Fruit fly (Drosophila melanogaster) whole organism, larva: Measurements from ENCODE around the gene CG17777.

Experiments used
- noc ChIP-seq: fragments of 200-800 bp; sonication (Bioruptor generic); optimal IDR thresholded peaks from 3 replicates; lab custom pipeline; 2019; ENCODE audit warnings: missing biosample characterization, mild to moderate bottlenecking, missing genetic modification characterization, moderate library complexity

The CG17777 gene

DNA sequence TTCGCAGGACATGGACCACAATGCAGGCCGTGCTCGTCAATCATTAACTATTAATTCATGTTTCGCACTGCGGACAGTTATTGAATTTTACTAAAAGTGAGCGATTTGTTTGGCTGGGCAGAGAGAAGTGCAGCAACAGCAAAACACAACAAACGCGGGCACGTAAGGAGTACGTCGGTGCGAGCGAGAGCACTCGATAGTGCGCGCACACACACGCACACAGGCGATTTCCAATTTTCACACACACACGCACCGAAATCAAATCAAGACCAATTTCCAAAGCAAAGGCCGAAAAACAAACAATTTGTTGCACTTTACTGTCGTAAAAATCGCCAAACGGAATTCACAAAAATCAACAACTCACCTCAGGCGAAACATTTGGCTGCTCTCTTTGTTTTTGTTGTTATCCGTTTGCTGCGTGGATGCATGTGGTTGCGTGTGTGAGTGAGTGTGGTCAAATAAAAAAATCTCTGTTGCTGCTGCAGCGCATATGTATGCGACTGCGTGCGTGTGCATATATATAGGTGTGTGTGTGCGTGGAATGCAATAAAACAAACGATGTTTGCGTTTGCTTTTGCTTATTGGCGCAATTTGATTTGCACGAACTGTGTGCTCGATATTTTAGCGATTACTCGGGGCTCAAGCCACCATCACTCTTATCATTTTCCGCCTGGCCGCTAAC is 28.6 kb upstream of the CG17777 start:
- TF ChIP-seq noc (tag; lab: Kevin White, UChicago) = no peak

DNA sequence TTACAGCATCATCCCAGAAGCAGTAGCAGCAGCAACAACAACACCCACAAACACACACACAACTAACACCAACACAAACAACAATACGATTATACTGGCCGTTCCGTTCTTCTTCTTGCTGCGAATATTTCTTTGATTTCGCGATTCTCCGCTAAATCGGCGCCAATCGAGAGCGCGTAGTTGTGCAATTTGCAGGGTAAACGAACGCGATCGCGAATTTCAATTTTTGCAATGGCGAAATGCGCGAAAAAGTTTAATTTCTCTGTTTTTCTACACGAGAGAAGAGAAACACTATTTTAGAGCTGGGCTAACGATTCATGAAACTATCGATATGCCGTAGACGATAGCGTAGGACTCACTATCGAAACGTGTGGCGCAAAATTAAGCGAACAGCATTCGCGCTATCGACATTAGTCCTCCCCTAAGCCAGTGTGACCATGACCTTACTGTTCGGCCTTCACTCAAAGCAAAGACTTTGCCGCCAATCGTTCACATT is 27.9 kb upstream of the CG17777 start, which contains the start of gene wapl:
wapl (minus strand) TSS at position 316 of the 496 bp plus-strand sequence.
- TF ChIP-seq noc (tag; lab: Kevin White, UChicago) = peak; percentile 29

DNA sequence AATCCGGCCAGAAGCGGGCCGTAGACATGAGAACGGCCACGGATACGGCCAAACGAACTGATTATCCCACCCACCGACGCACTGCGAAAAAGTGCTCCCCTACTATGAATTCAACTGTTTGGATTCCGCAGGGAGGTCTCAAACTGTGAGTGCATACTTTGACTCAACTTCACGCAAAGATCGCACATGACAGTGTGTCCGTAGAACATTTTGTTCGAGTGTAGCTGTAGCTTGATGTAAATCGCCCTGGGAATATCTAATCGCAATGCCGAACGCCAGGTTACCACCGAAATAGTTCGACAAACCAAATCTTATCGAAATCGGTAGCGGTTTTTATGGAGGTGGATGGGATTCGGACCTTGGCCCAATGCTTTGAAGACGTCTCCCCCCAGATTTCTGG is 25.6 kb upstream of the CG17777 start:
- TF ChIP-seq noc (tag; lab: Kevin White, UChicago) = no peak

DNA sequence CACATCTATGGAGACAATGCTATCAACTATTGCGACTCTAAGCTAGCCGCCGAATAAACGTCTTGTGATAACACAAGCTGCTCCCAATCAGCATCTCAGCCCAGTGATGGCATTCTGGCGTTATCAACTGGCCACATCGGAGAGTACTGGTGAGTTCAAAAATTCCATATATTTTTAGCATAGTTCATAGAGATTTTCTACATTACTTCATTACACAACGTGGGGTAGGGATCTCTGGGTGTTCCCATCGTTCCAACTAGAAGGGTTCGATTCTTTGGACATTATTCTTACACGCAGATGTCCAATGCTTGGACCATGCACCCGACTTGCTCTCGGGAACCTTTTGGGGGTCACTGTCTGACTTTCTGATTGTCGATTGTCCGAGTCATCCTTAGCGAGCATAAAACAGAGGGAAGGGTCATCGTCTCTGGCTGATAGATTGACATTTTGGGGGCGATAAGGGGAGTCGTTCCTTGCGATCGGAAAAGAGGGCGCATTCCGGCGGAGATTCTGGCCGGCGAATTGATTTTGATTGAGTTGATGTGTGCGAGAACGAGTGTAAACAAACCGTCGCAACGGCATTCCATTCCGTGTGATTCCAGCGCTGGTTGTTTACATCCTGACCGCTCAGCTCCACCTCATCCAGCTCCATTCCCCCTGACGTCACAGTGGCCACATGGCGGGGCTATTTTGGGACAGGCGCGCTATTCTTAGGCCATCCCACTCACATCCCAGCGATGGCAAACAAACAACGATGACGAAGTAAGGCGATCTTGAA is 24.3 kb upstream of the CG17777 start, which contains the start of the genes Cyp4d1 and CG3630:
Cyp4d1 (minus strand) TSS at position 51 of the 778 bp plus-strand sequence.
CG3630 (plus strand) TSS at position 67 of the 778 bp plus-strand sequence.
- peak; percentile 44 for TF ChIP-seq noc (tag; lab: Kevin White, UChicago)

DNA sequence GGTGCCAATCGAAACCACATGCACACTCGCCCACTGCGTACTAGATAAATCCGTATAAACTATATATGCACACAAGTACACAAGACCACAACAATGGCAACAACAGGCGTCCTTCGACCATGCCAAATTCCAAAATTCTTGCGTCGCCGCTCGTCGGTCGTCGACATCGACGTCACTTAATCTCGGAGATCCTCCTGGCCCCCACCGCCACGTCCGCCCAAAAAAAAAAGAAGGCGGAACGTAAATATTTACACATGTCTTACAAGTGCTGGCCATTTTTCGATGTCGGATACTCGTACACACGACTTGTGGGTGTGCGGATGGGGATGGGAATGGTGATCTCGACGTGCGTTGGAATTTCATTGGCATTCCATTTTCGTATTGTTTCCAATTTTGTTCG is 23.3 kb upstream of the CG17777 start:
- TF ChIP-seq noc (tag; lab: Kevin White, UChicago) = no peak

DNA sequence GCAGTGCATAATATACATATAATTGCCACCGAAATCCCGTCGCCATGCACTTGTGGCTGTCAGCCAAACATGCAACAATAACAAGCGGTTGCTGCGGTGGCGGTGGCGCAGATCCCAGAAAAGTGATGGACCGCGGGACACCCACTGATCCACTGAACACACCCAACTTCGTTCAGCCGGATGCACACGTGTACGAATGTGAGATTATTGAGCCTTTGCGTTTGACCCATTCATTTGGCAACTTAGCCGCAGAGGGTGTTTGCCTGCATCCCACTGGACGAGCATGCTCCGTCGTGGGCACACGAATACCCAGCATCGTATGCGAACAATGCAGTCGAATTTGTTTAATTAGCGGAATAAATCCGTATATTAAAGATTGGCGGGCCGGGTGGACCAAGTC is 21.3 kb upstream of the CG17777 start:
- no peak for TF ChIP-seq noc (tag; lab: Kevin White, UChicago)

DNA sequence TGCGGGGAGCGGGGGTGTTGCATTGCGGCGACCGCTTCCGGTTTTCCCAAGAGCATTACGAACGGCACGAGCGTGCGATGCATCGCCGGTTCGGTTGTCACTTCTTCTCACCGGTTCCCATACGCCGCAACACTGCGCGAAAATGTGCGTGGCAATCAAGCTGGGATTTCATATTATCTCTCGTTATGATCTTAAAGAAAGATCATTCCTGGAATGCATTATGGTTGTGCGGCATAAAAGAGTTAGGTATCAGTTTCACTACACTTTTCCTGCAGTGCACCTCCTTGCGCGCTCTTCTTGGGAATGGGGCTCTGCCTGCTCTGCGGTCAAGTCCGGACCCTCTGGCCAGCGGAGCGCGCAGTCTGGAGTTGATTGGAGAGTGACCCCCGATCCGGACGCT is 20.5 kb upstream of the CG17777 start:
- TF ChIP-seq noc (tag; lab: Kevin White, UChicago) = no peak

DNA sequence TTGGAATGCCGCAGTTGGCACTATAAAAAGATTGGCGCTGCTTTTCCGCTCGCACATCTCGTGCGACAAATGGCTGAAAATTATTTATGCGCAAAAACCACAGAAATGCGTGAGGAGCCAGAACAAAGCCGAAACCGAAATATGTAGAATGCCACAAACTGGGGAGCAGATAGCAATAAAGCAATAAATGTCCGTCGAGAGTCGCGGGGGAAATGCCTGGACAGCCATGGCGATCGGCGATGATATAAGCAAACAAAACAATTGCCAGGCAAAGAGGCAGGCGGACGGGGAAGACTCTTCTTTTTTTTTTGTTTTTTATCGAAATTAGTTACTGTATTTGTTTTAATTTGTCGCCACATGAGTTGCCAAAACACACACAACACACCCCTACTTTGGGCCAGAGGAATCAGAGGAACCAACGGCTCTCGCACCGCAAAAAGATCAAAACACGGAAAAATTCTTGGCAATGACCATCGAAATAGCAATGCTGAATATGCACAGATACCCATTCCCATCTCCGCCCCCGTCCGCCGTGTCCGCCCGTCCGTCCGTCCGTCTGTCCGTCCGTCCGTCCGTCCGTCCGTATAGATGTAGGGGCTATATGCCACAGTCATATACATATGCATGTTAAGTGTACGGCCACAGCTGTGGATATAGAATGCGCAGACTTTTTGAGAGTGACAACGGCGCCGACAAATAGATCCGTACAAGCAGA is 18.0 kb upstream of the CG17777 start:
- TF ChIP-seq noc (tag; lab: Kevin White, UChicago) = no peak

DNA sequence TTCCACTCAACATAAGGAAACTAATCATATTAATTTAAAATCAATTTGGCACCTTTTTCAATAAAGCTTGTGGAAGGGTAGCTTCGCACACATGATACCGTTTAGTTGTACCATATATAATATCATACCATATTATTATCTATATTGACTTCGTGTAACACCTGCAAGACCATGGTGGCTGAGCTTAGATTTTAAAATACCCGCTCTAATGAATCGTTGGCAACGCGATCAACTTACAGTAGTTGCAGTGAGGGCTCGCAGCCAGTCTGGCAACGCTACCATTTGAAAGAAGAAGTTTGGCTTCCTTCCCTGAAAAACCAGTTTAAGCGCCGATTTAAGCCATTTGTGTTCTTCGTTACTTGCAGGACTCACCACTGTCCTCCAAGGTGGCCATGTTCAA is 16.2 kb upstream of the CG17777 start:
- TF ChIP-seq noc (tag; lab: Kevin White, UChicago) = no peak

DNA sequence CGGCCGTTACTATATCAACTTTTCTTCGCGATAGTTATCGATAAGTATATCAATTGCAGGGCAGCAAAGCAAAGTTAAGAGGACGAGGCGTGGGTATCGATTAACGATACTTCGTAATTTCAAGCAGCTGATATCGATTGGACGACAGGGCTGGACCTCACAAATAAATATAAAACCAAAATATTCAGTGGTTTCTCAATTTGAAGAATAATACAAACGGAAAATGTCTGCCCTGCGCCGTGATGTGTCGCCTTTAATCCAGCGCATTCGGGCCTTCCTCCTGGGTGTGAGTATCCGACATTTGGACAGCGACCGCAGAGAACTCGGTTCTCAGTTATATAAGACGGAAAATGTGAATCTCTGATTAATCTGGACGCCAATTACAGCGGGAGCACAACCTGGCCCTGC is 14.2 kb upstream of the CG17777 start, which contains the start of gene ND-B14.5A:
ND-B14.5A (plus strand) TSS at position 107 of the 408 bp plus-strand sequence.
- no peak for TF ChIP-seq noc (tag; lab: Kevin White, UChicago)

DNA sequence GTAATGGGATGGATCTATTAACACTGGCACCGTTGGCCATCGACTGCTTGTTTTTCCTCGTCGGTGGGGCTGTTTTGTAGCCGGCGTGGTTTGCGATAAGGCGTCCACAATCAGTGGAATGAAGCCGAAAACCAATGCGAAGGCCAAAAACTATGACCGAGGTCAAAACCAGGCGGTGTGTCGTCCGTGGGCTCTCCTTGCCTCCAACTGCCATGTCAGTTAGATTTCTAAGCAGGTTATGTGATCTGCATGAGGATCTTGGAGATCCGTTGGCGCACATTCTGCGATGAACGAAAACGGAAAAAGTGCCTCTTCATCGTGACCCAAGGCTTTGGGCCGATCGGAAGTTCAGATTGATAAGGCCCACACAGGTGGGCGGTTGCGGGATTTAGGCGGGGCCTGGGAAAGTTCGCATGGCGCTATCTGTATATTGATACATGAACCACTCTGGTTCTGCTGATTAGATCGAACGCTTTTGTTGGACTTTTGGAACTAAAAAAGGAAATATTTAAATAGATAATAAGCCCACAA is 11.3 kb upstream of the CG17777 start, which contains the start of gene Cyp4d14:
Cyp4d14 (minus strand) TSS at position 51 of the 531 bp plus-strand sequence.
- no peak for TF ChIP-seq noc (tag; lab: Kevin White, UChicago)

DNA sequence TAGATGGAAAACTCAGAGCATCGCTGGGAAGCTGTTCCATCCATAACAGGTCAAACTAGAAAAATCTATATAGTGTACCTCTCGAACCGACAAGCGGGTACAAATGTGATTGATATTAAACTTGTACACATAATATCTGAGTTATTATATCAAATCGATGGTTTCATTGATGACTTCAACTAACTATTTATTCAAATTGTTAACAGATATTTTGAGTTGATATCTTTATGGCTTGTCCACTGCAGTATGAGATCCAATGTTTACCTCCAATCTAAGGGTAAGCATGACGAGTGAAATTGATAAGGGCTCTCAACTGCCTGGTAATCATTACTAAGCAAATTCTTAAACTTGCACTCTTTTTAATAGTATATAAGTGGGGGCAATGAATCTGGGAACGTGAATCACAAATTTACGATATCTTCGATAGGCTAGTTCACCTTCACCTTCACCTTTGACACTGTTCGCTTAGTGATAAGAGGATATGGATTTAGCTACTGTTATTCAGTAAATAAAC is 10.6 kb upstream of the CG17777 start, which contains the start of gene Cyp4d2:
Cyp4d2 (plus strand) TSS at position 51 of the 514 bp plus-strand sequence.
- no peak for TF ChIP-seq noc (tag; lab: Kevin White, UChicago)

DNA sequence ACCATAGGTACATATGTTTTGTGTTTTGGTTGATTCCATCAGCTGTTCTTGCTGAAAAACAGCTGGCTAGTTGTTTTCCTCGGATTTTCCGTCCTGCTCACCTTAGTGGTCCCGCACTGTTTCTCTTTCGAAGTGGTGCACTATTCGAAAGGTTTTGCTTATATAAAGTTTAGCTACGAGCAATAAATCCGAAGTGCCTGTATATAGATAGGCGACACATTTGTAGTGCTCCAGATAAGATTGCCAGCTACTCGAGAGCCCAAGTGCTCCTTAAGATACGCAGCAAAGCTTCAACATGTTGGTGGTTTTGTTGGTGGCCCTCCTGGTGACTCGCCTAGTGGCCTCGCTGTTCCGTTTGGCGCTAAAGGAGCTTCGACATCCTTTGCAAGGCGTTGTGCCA is 7.9 kb upstream of the CG17777 start, which contains the start of gene Cyp4ae1:
Cyp4ae1 (plus strand) TSS at position 206 of the 400 bp plus-strand sequence.
- TF ChIP-seq noc (tag; lab: Kevin White, UChicago) = no peak

DNA sequence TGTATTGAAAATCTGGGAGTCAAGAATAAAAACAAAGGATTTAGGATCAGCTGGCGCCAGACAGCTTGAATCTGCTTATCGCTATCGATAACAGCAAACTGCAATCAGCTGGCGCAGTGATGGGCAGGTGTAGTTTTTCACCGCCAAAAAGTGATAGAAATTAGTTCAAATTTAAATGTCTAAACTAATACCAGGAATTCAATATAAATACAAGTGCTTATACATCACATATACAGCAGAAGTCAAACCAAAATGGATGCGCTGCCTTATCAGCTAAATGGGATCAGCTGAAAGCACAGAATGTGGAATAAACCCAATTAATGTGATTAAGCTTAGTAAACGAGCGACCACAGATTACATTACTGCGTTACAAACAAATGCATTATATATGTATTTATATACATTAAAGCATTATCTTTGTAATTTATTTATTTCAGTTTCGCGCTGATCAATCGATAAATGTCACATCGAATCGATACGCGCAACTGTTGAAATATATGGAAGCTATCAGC is 5.8 kb upstream of the CG17777 start, which contains the start of gene pn:
pn (plus strand) TSS at position 462 of the 512 bp plus-strand sequence.
- no peak for TF ChIP-seq noc (tag; lab: Kevin White, UChicago)
